Worm (Caenorhabditis elegans) whole organism, L4 larva: Measurements from ENCODE around the gene tsp-3.

Source experiments
- D1046.2 ChIP-seq: fragments of 200-800 bp; sonication (Bioruptor generic); IDR thresholded peaks from 2 replicates; pipeline ENCODE4 v1.3.6; 2022; ENCODE audit warnings: missing genetic modification characterization, missing compliant biosample characterization
- F44E2.7 ChIP-seq: fragments of 200-800 bp; sonication (Bioruptor generic); IDR thresholded peaks from 2 replicates; pipeline ENCODE4 v2.1.2; 2022; ENCODE audit warnings: missing genetic modification characterization, missing compliant biosample characterization
- T26A8.4 ChIP-seq: fragments of 200-800 bp; sonication (Bioruptor generic); IDR thresholded peaks from 2 replicates; pipeline ENCODE4 v1.3.6; 2022; ENCODE audit warnings: missing genetic modification characterization, missing compliant biosample characterization
- Y5F2A.4 ChIP-seq: fragments of 200-800 bp; sonication (Bioruptor generic); optimal IDR thresholded peaks from 2 replicates; lab custom pipeline; 2018; ENCODE audit warnings: mild to moderate bottlenecking, missing genetic modification characterization, missing compliant biosample characterization
- aha-1 ChIP-seq: fragments of 150-350 bp; peaks from one replicate; lab custom pipeline; 2014; ENCODE audit warnings: missing biosample characterization, missing genetic modification characterization
- arid-1 ChIP-seq: fragments of 200-800 bp; sonication (Bioruptor generic); conservative IDR thresholded peaks from 2 replicates; pipeline ENCODE4 v1.3.6; 2022; ENCODE audit warnings: missing genetic modification reagents, missing genetic modification characterization, missing compliant biosample characterization
- attf-4 ChIP-seq: sonication (generic microtip); optimal IDR thresholded peaks from 3 replicates; lab custom pipeline; 2017; ENCODE audit warnings: missing biosample characterization, missing genetic modification characterization
- ceh-20 ChIP-seq: fragments of 200-800 bp; sonication (Bioruptor generic); IDR thresholded peaks from 2 replicates; pipeline ENCODE4 v1.3.6; 2022; ENCODE audit warnings: missing genetic modification reagents, missing genetic modification characterization, missing compliant biosample characterization
- ctbp-1 ChIP-seq: fragments of 200-800 bp; sonication (Bioruptor generic); IDR thresholded peaks from 2 replicates; pipeline ENCODE4 v1.3.6; 2022; ENCODE audit warnings: missing genetic modification reagents, missing genetic modification characterization, missing compliant biosample characterization
- daf-16 ChIP-seq, 3 experiments: sonication (generic microtip); optimal IDR thresholded peaks; 2 replicates each; lab custom pipeline; 2016 to 2017; ENCODE audit warnings: missing genetic modification characterization in 3 of 3, missing genetic modification reagents in 3 of 3, mild to moderate bottlenecking in 2 of 3, missing compliant biosample characterization in 2 of 3, missing biosample characterization in 1 of 3, moderate library complexity in 1 of 3
- dmd-6 ChIP-seq: fragments of 200-800 bp; sonication (Bioruptor generic); IDR thresholded peaks from 2 replicates; pipeline ENCODE4 v1.3.6; 2022; ENCODE audit warnings: missing genetic modification reagents, missing genetic modification characterization, missing compliant biosample characterization
- dmd-8 ChIP-seq: fragments of 200-800 bp; sonication (Bioruptor generic); IDR thresholded peaks from 2 replicates; pipeline ENCODE4 v1.3.6; 2022; ENCODE audit warnings: missing genetic modification characterization, missing compliant biosample characterization
- dmd-9 ChIP-seq: fragments of 200-800 bp; sonication (Bioruptor generic); IDR thresholded peaks from 2 replicates; pipeline ENCODE4 v1.3.6; 2022; ENCODE audit warnings: missing genetic modification reagents, missing genetic modification characterization, missing compliant biosample characterization
- duxl-1 ChIP-seq: sonication (generic microtip); optimal IDR thresholded peaks from 2 replicates; lab custom pipeline; 2016; ENCODE audit warnings: mild to moderate bottlenecking, missing genetic modification characterization, moderate library complexity, missing compliant biosample characterization; ENCODE audit not compliant: poor library complexity
- fos-1 ChIP-seq: fragments of 150-350 bp; optimal IDR thresholded peaks from 2 replicates; lab custom pipeline; 2014; ENCODE audit warnings: missing biosample characterization, missing genetic modification characterization
- hlh-11 ChIP-seq: fragments of 200-800 bp; sonication (Bioruptor generic); optimal IDR thresholded peaks from 2 replicates; lab custom pipeline; 2018; ENCODE audit warnings: mild to moderate bottlenecking, missing genetic modification characterization, missing compliant biosample characterization
- hlh-30 ChIP-seq: sonication (generic microtip); optimal IDR thresholded peaks from 2 replicates; lab custom pipeline; 2017; ENCODE audit warnings: antibody characterized with exemption, mild to moderate bottlenecking, missing genetic modification characterization, missing compliant biosample characterization; ENCODE audit not compliant: insufficient read depth
- hmg-1.1 ChIP-seq: fragments of 200-800 bp; sonication (Bioruptor generic); IDR thresholded peaks from 2 replicates; pipeline ENCODE4 v1.3.6; 2022; ENCODE audit warnings: missing genetic modification reagents, missing genetic modification characterization, missing compliant biosample characterization
- lim-7 ChIP-seq: fragments of 200-800 bp; sonication (Bioruptor generic); IDR thresholded peaks from 2 replicates; pipeline ENCODE4 v1.3.6; 2022; ENCODE audit warnings: missing genetic modification characterization, missing compliant biosample characterization
- lin-13 ChIP-seq: fragments of 150-350 bp; optimal IDR thresholded peaks from 2 replicates; lab custom pipeline; 2014; ENCODE audit warnings: missing biosample characterization, missing genetic modification reagents, missing genetic modification characterization
- lin-29 ChIP-seq: fragments of 200-800 bp; sonication (Bioruptor generic); IDR thresholded peaks from 2 replicates; pipeline ENCODE4 v1.3.6; 2022; ENCODE audit warnings: missing genetic modification reagents, missing genetic modification characterization, missing compliant biosample characterization
- lin-38 ChIP-seq: fragments of 200-800 bp; sonication (Bioruptor generic); IDR thresholded peaks from 2 replicates; pipeline ENCODE4 v1.3.6; 2022; ENCODE audit warnings: missing genetic modification reagents, missing genetic modification characterization, missing compliant biosample characterization
- madf-5 ChIP-seq, 2 experiments: fragments of 200-800 bp; sonication (Bioruptor generic); IDR thresholded peaks; 2 replicates each; pipeline ENCODE4 v1.3.6; 2022; ENCODE audit warnings: missing compliant biosample characterization in 2 of 2, missing genetic modification characterization in 2 of 2
- madf-9 ChIP-seq: fragments of 200-800 bp; sonication (Bioruptor generic); conservative IDR thresholded peaks from 2 replicates; pipeline ENCODE4 v1.3.6; 2022; ENCODE audit warnings: missing genetic modification reagents, missing genetic modification characterization, missing compliant biosample characterization
- mep-1 ChIP-seq: fragments of 150-350 bp; sonication (generic microtip); optimal IDR thresholded peaks from 3 replicates; lab custom pipeline; 2014; ENCODE audit warnings: missing biosample characterization, missing genetic modification characterization
- mes-2 ChIP-seq: sonication (generic microtip); optimal IDR thresholded peaks from 2 replicates; lab custom pipeline; 2016; ENCODE audit warnings: missing genotype, mild to moderate bottlenecking, missing genetic modification characterization, missing compliant biosample characterization; ENCODE audit not compliant: poor library complexity, severe bottlenecking
- nhr-41 ChIP-seq: fragments of 200-800 bp; sonication (Bioruptor generic); IDR thresholded peaks from 2 replicates; pipeline ENCODE4 v1.3.6; 2022; ENCODE audit warnings: missing genetic modification reagents, missing genetic modification characterization, missing compliant biosample characterization
- nhr-42 ChIP-seq: fragments of 200-800 bp; sonication (Bioruptor generic); IDR thresholded peaks from 2 replicates; pipeline ENCODE4 v1.3.6; 2022; ENCODE audit warnings: missing genetic modification characterization, missing compliant biosample characterization
- nhr-77 ChIP-seq: fragments of 150-350 bp; optimal IDR thresholded peaks from 2 replicates; lab custom pipeline; 2014; ENCODE audit warnings: missing biosample characterization, missing genetic modification characterization
- php-3 ChIP-seq: fragments of 200-800 bp; sonication (Bioruptor generic); IDR thresholded peaks from 2 replicates; pipeline ENCODE4 v1.3.6; 2022; ENCODE audit warnings: missing genetic modification reagents, missing genetic modification characterization, missing compliant biosample characterization
- pqm-1 ChIP-seq: sonication (generic microtip); optimal IDR thresholded peaks from 2 replicates; lab custom pipeline; 2017; ENCODE audit warnings: missing biosample characterization, missing genetic modification characterization
- sdz-12 ChIP-seq: fragments of 200-800 bp; sonication (Bioruptor generic); optimal IDR thresholded peaks from 2 replicates; lab custom pipeline; 2018; ENCODE audit warnings: mild to moderate bottlenecking, missing genetic modification characterization, missing compliant biosample characterization
- set-16 ChIP-seq: fragments of 200-800 bp; sonication (Bioruptor generic); IDR thresholded peaks from 2 replicates; pipeline ENCODE4 v1.3.6; 2022; ENCODE audit warnings: missing genetic modification reagents, missing genetic modification characterization, missing compliant biosample characterization
- tra-1 ChIP-seq: fragments of 200-800 bp; sonication (Bioruptor generic); IDR thresholded peaks from 2 replicates; pipeline ENCODE4 v1.3.6; 2022; ENCODE audit warnings: missing genetic modification reagents, missing genetic modification characterization, missing compliant biosample characterization
- unc-130 ChIP-seq: sonication (generic microtip); optimal IDR thresholded peaks from 2 replicates; lab custom pipeline; 2016; ENCODE audit warnings: missing genetic modification reagents, missing genetic modification characterization, missing compliant biosample characterization
- unc-62 ChIP-seq, 3 experiments: fragments of 150-350 bp in 1 of 3; sonication (generic microtip); optimal IDR thresholded peaks in 2 of 3; peaks in 1 of 3; 1 replicate in 1 of 3; 2 replicates in 2 of 3; lab custom pipeline; 2014 to 2017; ENCODE audit warnings: missing biosample characterization in 3 of 3, missing genetic modification characterization in 3 of 3, missing genetic modification reagents in 3 of 3, missing genotype in 1 of 3
- vab-7 ChIP-seq: fragments of 200-800 bp; sonication (Bioruptor generic); IDR thresholded peaks from 2 replicates; pipeline ENCODE4 v1.3.6; 2022; ENCODE audit warnings: missing genetic modification reagents, missing genetic modification characterization, missing compliant biosample characterization
- ztf-7 ChIP-seq: fragments of 150-350 bp; optimal IDR thresholded peaks from 2 replicates; lab custom pipeline; 2014; ENCODE audit warnings: missing biosample characterization, missing genetic modification characterization

The tsp-3 gene

DNA sequence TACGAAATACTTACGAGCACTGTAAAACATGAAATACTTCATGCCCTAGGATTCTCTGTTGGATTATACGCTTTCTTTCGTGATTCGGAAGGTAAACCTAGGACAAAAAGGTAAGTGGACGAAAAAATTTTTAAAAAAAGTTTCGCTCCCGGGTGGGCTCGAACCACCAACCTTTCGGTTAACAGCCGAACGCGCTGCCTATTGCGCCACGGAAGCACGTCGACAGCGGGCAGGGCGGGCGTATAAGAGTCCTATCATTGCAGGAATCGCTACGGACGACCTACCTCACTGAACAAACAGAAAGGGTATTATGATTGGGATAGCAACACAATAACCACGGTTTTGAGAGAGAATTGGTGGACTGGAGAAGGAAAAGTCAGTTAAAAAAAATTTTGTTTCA, 12.6 kb downstream of the tsp-3 start:
- TF ChIP-seq nhr-42 (GFP tag; lab: Robert Waterston, UW) (0 out of 2 replicates have a peak, but pooled peaks have one; percentile 34), sdz-12 (no peak), madf-9 (no peak), hmg-1.1 (peak; percentile 58), set-16 (GFP tag; lab: Robert Waterston, UW) (peak; percentile 38; the same call in 1 of the 2 replicates), dmd-9 (0 out of 2 replicates have a peak, but pooled peaks have one; percentile 46), ctbp-1 (0 out of 2 replicates have a peak, but pooled peaks have one; percentile 29), php-3 (GFP tag; lab: Robert Waterston, UW) (0 out of 2 replicates have a peak, but pooled peaks have one; percentile 18), lim-7 (peak; percentile 75), hlh-11 (tag; lab: Kevin White, UChicago) (peak; percentile 16), dmd-6 (GFP tag; lab: Robert Waterston, UW) (no peak), hlh-30 (tag; lab: Kevin White, UChicago) (peak; percentile 30), Y5F2A.4 (peak; percentile 22), lin-29 (GFP tag; lab: Robert Waterston, UW) (no peak), attf-4 (tag; lab: Kevin White, UChicago) (no peak), unc-62 (GFP tag; optimal IDR thresholded peaks at IDR 0.05 in 1 of 2; lab: Kevin White, UChicago) (peak in 1 of 2 experiments; percentile 57), unc-62 (tag; optimal IDR thresholded peaks at IDR 0.05; lab: Kevin White, UChicago) (no peak), dmd-8 (0 out of 2 replicates have a peak, but pooled peaks have one; percentile 27), madf-5 (GFP tag; IDR thresholded peaks at IDR 0.05; lab: Robert Waterston, UW) (0 out of 4 replicates have a peak, but pooled peaks of 1 of the 2 experiments have one; percentile 47), daf-16 (GFP tag; optimal IDR thresholded peaks at IDR 0.05; lab: Kevin White, UChicago) (peak in 1 of 2 experiments; percentile 6), daf-16 (tag; optimal IDR thresholded peaks at IDR 0.05; lab: Kevin White, UChicago) (peak; percentile 45), mes-2 (tag; lab: Kevin White, UChicago) (peak; percentile 74), F44E2.7 (GFP tag; lab: Robert Waterston, UW) (peak; percentile 22; the same call in 1 of the 2 replicates), lin-38 (no peak; the same call in 1 of the 2 replicates), fos-1 (tag; lab: Kevin White, UChicago) (no peak), lin-13 (GFP tag; lab: Kevin White, UChicago) (peak; percentile 28), arid-1 (0 out of 2 replicates have a peak, but pooled peaks have one; percentile 15), vab-7 (GFP tag; lab: Robert Waterston, UW) (peak; percentile 52), aha-1 (no peak), pqm-1 (tag; lab: Kevin White, UChicago) (no peak), duxl-1 (tag; lab: Kevin White, UChicago) (peak; percentile 78), ceh-20 (GFP tag; lab: Robert Waterston, UW) (no peak), nhr-41 (GFP tag; lab: Robert Waterston, UW) (0 out of 2 replicates have a peak, but pooled peaks have one; percentile 5), unc-130 (GFP tag; lab: Kevin White, UChicago) (peak; percentile 9), ztf-7 (tag; lab: Kevin White, UChicago) (no peak), D1046.2 (GFP tag; lab: Robert Waterston, UW) (peak; percentile 64; the same call in 1 of the 2 replicates), nhr-77 (tag; lab: Kevin White, UChicago) (no peak), T26A8.4 (GFP tag; lab: Robert Waterston, UW) (peak; percentile 32; the same call in 1 of the 2 replicates), mep-1 (tag; lab: Kevin White, UChicago) (peak; percentile 48), tra-1 (GFP tag; lab: Robert Waterston, UW) (peak; percentile 43; the same call in 1 of the 2 replicates)

DNA sequence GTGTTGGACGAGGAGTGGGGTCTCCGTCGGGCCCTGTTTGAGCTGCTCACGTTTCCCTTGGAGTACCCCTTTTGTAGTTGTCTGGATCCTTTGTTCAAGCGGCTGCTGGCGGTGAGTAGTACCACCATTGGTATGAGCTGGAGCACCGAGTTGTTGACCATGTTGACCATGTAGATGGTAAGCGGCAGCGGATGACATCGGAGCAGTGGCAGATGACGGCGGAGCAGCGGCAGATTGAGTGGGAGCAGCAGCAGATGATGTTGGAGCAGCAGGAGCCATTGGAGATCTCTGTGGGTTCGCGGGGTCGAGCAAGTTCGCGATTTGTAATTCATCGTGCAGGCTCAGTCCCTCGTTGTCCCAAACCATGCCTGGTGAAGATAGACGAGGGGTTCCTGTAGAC, 23.7 kb downstream of the tsp-3 start:
- peak; percentile 72 for TF ChIP-seq set-16 (GFP tag; lab: Robert Waterston, UW)
